Worm (Caenorhabditis elegans) whole organism, midembryonic: Measurements from ENCODE around the gene F40F9.3.

Experiments used
- flt-1 ChIP-seq: fragments of 200-800 bp; sonication (Bioruptor generic); IDR thresholded peaks from 2 replicates; pipeline ENCODE4 v1.3.6; 2022; ENCODE audit warnings: missing genetic modification characterization, missing compliant biosample characterization
- med-1 ChIP-seq: sonication (generic microtip); optimal IDR thresholded peaks from 2 replicates; lab custom pipeline; 2017; ENCODE audit warnings: missing genetic modification characterization, mild to moderate bottlenecking, missing compliant biosample characterization, antibody characterized with exemption, missing genetic modification reagents; ENCODE audit not compliant: insufficient read depth
- ref-1 ChIP-seq: fragments of 200-800 bp; sonication (Bioruptor generic); conservative IDR thresholded peaks from 2 replicates; pipeline ENCODE4 v1.3.6; 2022; ENCODE audit warnings: missing genetic modification reagents, missing genetic modification characterization, missing compliant biosample characterization

DNA sequence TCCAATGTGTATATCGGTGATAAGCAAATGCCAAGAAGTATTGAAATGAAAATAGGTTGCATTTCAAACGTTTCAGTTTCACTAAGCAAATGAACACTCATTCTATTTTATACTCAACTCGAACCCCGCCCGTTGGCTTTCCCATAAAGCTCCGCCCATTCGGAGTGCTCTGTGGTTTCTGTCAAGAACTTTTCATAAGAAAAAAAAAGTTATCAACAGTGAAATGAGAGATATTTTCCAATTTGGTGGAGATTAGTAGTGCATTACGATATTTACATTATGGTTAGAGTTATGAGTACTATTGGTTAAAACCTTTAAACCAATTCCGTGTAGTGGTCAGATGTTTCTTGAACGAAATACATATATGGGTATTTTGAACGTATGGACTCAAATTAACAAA lies 35.3 kb downstream of the F40F9.3 start, which contains the start of gene F58E6.4:
- TF ChIP-seq med-1 (no peak), ref-1 (GFP tag; lab: Robert Waterston, UW) (no peak), flt-1 (GFP tag; lab: Robert Waterston, UW) (no peak)
